Worm (Caenorhabditis elegans): Measurements from ENCODE around the gene cpz-2.
A peak's percentile ranks its signal among the peaks of the same experiment; 100 is the strongest.

cpz-2 gene

DNA sequence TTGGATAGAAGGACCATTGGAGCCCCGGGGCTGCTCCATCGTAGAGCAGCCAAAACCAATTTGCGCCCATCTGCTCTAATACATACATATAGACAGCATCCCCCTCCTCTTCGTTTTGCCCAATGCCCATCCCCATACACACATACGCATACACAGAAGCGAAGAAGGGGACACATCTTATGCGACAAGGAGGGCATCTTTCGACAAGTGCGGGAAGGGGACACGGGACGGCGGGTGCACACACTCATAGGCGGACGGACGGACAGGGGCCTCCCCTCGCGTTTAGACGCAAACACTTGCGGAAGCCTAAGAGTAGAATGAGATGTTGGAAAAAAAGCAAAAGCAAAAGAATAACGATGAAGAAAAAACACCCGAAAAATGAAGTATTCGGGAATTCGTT is 15.4 kb downstream of the cpz-2 start (continued):
- TF ChIP-seq nfya-1 (tag; optimal IDR thresholded peaks at IDR 0.05) (peak; percentile 42), pros-1 (tag; optimal IDR thresholded peaks at IDR 0.05) (peak; percentile 61), C08G9.2 (tag; optimal IDR thresholded peaks at IDR 0.05) (peak; percentile 23), nhr-232 (tag; optimal IDR thresholded peaks at IDR 0.05) (no peak), ceh-34 (tag; optimal IDR thresholded peaks at IDR 0.05) (peak; percentile 72)

DNA sequence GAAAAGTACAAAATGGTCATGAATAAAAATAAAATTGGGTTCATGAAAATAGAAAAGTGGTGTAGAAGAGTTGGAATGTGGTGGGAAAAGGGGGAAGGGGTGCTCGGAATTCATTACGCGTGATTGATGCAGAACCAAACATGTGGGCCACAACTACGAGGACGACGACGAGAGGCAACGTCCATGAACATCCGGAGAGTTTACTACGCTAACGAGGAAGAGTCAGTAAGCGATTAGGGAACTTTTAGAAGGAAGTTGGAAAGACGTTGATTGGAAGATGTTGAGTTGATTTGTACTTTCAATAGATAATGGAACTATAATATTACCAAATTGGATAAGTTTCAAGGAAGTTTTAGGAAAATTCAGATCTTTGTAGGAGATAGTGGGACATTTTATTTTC is 20.7 kb downstream of the cpz-2 start:
- TF ChIP-seq dmd-4 (tag; optimal IDR thresholded peaks at IDR 0.05; ENCODE audit: borderline replicate concordance), result no peak
- peak; percentile 62 for TF ChIP-seq unc-42 (tag; optimal IDR thresholded peaks at IDR 0.05)
- no peak for TF ChIP-seq ceh-9 (tag; optimal IDR thresholded peaks at IDR 0.05)
- TF ChIP-seq hlh-8 (tag; optimal IDR thresholded peaks at IDR 0.05), result no peak
- TF ChIP-seq ceh-31 (tag; optimal IDR thresholded peaks at IDR 0.05), result peak; percentile 12

DNA sequence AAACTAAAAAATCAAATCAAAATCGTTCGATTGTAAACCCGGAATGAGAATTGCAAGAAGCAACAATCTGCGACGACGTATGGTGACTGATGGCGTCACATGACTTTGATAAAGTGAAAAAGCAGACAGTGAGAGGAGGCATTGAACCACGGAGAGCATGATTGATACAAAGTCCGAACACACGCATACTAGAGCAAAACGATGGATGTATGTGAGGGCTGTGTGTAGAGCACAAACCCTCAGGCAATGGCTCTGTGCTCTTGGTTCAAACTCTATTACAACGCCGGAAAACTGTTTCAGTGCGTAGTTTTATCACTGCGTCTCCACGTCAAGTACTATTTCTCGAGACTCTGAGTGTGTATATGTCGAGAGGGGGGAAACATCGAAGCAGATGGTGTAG is 21.5 kb downstream of the cpz-2 start:
- peak; percentile 40 for TF ChIP-seq hlh-30 (tag; optimal IDR thresholded peaks at IDR 0.05; ENCODE audit: insufficient read depth)
- peak; percentile 83 for TF ChIP-seq unc-55 (GFP tag; optimal IDR thresholded peaks at IDR 0.05)
- TF ChIP-seq syd-9 (tag; optimal IDR thresholded peaks at IDR 0.05), result no peak
- TF ChIP-seq ceh-18 (tag; optimal IDR thresholded peaks at IDR 0.05), result peak; percentile 34

DNA sequence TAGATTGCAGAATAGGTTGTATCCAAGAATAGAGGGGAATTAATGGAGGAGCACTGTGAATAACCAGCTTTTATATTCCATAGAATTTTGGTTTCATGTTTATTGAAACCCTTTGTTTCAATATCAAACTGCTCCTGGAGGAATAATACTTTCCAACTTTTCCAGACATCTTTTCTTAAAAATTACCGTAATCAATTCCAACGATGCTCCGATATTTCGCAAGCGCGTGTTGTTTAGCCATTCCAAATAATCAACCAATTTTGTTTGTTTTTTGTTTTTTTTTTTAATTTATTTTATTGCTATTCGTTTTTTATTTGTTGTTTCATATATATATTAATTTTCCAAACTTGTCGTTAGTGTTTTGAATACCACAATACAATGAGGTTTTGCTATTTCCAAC is 25.0 kb downstream of the cpz-2 start, which contains the start of gene cutl-1:
TSS of gene cutl-1 (minus strand) at position 83 of the 400 bp plus-strand sequence.
- TF ChIP-seq ceh-18 (tag; optimal IDR thresholded peaks at IDR 0.05), result no peak
- no peak for TF ChIP-seq nhr-232 (tag; optimal IDR thresholded peaks at IDR 0.05)
- no peak for TF ChIP-seq ceh-24 (tag; optimal IDR thresholded peaks at IDR 0.05)
- no peak for TF ChIP-seq ets-4 (tag; optimal IDR thresholded peaks at IDR 0.05)
- no peak for TF ChIP-seq tbx-7 (tag; optimal IDR thresholded peaks at IDR 0.05)
- TF ChIP-seq unc-86 (tag; optimal IDR thresholded peaks at IDR 0.05), result no peak
- TF ChIP-seq pros-1 (tag; optimal IDR thresholded peaks at IDR 0.05), result no peak
- no peak for TF ChIP-seq pqm-1 (tag; optimal IDR thresholded peaks at IDR 0.05)
- TF ChIP-seq ceh-9 (tag; optimal IDR thresholded peaks at IDR 0.05), result no peak
- TF ChIP-seq pax-1 (tag; optimal IDR thresholded peaks at IDR 0.05), result no peak
- TF ChIP-seq fkh-6 (tag; optimal IDR thresholded peaks at IDR 0.05), result no peak

DNA sequence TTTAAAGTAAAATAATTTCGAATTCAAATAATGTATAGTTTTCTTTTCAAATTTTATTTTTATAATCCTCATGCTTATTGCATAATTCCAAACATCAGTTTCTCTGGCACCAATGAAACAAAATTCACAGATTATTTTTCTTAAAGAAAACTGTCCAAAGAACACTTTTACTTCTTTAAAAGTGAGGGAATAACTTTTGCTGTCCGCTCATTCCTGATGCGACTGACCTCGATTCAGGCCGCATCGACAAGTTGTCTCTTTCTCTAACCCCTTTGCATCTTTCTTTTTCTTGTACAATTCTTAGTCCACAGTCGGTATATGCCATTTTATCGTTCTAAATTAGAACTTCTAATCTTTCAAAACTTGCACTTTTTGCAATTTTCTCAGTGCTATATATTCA is 25.5 kb downstream of the cpz-2 start, which contains the start of gene F53F1.2:
TSS of gene F53F1.2 (plus strand) at position 306 of the 400 bp plus-strand sequence.
- TF ChIP-seq rnt-1 (tag; optimal IDR thresholded peaks at IDR 0.05) (no peak), syd-9 (tag; optimal IDR thresholded peaks at IDR 0.05) (no peak), ztf-16 (tag; optimal IDR thresholded peaks at IDR 0.05) (no peak), ceh-9 (tag; optimal IDR thresholded peaks at IDR 0.05) (no peak), ceh-30 (tag; optimal IDR thresholded peaks at IDR 0.05) (no peak), fax-1 (tag; optimal IDR thresholded peaks at IDR 0.05) (no peak), C08G9.2 (tag; optimal IDR thresholded peaks at IDR 0.05) (no peak), dve-1 (tag; optimal IDR thresholded peaks at IDR 0.05) (no peak), nfya-1 (tag; optimal IDR thresholded peaks at IDR 0.05) (no peak)

DNA sequence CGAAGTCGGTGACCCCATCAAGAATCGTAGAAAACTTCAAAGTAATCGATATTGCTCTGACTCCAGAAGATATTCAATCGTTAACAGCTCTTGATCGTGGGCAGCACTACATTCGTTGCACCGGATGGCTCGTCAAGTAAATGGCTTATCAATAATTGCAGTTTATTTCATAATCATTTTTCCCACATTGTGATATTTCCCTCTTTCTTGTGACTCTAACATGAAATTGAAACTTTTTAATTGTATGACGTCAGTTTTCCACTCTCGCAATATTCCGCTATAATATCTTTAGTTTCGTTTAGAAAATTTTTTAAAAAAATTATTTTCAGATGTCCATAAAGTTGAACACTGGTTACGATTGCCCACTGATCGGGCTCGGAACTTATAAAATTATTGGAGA is 26.9 kb downstream of the cpz-2 start, which contains the start of gene F53F1.3:
TSS of gene F53F1.3 (plus strand) at position 330 of the 400 bp plus-strand sequence.
- TF ChIP-seq fkh-6 (tag; optimal IDR thresholded peaks at IDR 0.05), result no peak
- TF ChIP-seq F13H6.1 (tag; optimal IDR thresholded peaks at IDR 0.05), result no peak
- no peak for TF ChIP-seq pag-3 (tag; optimal IDR thresholded peaks at IDR 0.05; ENCODE audit: borderline replicate concordance)
- no peak for TF ChIP-seq odd-2 (tag; optimal IDR thresholded peaks at IDR 0.05)
- no peak for TF ChIP-seq sdc-2 (tag; optimal IDR thresholded peaks at IDR 0.05)
- TF ChIP-seq sox-2 (GFP tag; IDR thresholded peaks at IDR 0.05), result no peak
- no peak for TF ChIP-seq ceh-45 (GFP tag; IDR thresholded peaks at IDR 0.05)
- no peak for TF ChIP-seq ceh-22 (tag; optimal IDR thresholded peaks at IDR 0.05)
- TF ChIP-seq K09A11.1 (tag; optimal IDR thresholded peaks at IDR 0.05; ENCODE audit: insufficient read depth), result no peak
- TF ChIP-seq ref-2 (tag; optimal IDR thresholded peaks at IDR 0.05), result no peak
- no peak for TF ChIP-seq rnt-1 (tag; optimal IDR thresholded peaks at IDR 0.05)
- TF ChIP-seq C08G9.2 (tag; optimal IDR thresholded peaks at IDR 0.05), result no peak
- no peak for TF ChIP-seq ceh-14 (tag; optimal IDR thresholded peaks at IDR 0.05)
- TF ChIP-seq mec-3 (tag; optimal IDR thresholded peaks at IDR 0.05; ENCODE audit: borderline replicate concordance), result no peak

Measured in whole organism, late embryonic.